Worm (Caenorhabditis elegans) whole organism, L4 larva: ENCODE measurements around the gene bckd-1A.

Experiments used
- F10B5.3 ChIP-seq: sonication (generic microtip); optimal IDR thresholded peaks from 2 replicates; lab custom pipeline; 2016; ENCODE audit warnings: mild to moderate bottlenecking, missing genetic modification characterization, missing compliant biosample characterization
- ama-1 ChIP-seq: fragments of 150-350 bp; optimal IDR thresholded peaks from 2 replicates; lab custom pipeline; 2014; ENCODE audit warnings: inconsistent platforms, mixed read lengths
- lin-39 ChIP-seq: fragments of 150-350 bp; optimal IDR thresholded peaks from 2 replicates; lab custom pipeline; 2014; ENCODE audit warnings: missing biosample characterization, missing genetic modification reagents, missing genetic modification characterization
- lsy-2 ChIP-seq, 2 experiments: fragments of 150-350 bp in 1 of 2; sonication (generic microtip) in 1 of 2; optimal IDR thresholded peaks; 2 replicates each; lab custom pipeline; 2014 to 2017; ENCODE audit warnings: missing biosample characterization in 2 of 2, missing genetic modification characterization in 2 of 2
- mdt-29 ChIP-seq: fragments of 200-800 bp; sonication (Bioruptor generic); IDR thresholded peaks from 2 replicates; pipeline ENCODE4 v1.3.6; 2022; ENCODE audit warnings: missing genetic modification reagents, missing genetic modification characterization, missing compliant biosample characterization
- mep-1 ChIP-seq: fragments of 150-350 bp; sonication (generic microtip); optimal IDR thresholded peaks from 3 replicates; lab custom pipeline; 2014; ENCODE audit warnings: missing biosample characterization, missing genetic modification characterization
- mxl-3 ChIP-seq: fragments of 200-800 bp; sonication (Bioruptor generic); optimal IDR thresholded peaks from 2 replicates; lab custom pipeline; 2018; ENCODE audit warnings: mild to moderate bottlenecking, missing genetic modification characterization, missing compliant biosample characterization
- nhr-11 ChIP-seq: fragments of 150-350 bp; optimal IDR thresholded peaks from 2 replicates; lab custom pipeline; 2014; ENCODE audit warnings: missing biosample characterization, missing genetic modification characterization
- nhr-6 ChIP-seq: fragments of 150-350 bp; optimal IDR thresholded peaks from 2 replicates; lab custom pipeline; 2014; ENCODE audit warnings: missing biosample characterization, missing genetic modification characterization
- pqm-1 ChIP-seq: sonication (generic microtip); optimal IDR thresholded peaks from 2 replicates; lab custom pipeline; 2017; ENCODE audit warnings: missing biosample characterization, missing genetic modification characterization
- unc-39 ChIP-seq: sonication (generic microtip); optimal IDR thresholded peaks from 2 replicates; lab custom pipeline; 2017; ENCODE audit warnings: missing biosample characterization, missing genetic modification characterization
- ztf-11 ChIP-seq: fragments of 150-350 bp; optimal IDR thresholded peaks from 2 replicates; lab custom pipeline; 2014; ENCODE audit warnings: missing biosample characterization, missing genetic modification characterization

ce11 chrIII:13011927-13012326, 39.6 kb upstream of the bckd-1A start:
- TF ChIP-seq ztf-11 (tag; lab: Kevin White, UChicago): no peak
- TF ChIP-seq nhr-11 (tag; lab: Kevin White, UChicago): no peak
- TF ChIP-seq ama-1 (lab: Kevin White, UChicago): no peak
- TF ChIP-seq lsy-2 (tag; optimal IDR thresholded peaks at IDR 0.05; lab: Kevin White, UChicago): no peak
- no peak for TF ChIP-seq pqm-1 (tag; lab: Kevin White, UChicago)
- TF ChIP-seq lin-39 (tag; lab: Kevin White, UChicago): no peak
- TF ChIP-seq F10B5.3 (tag; lab: Kevin White, UChicago): no peak
- TF ChIP-seq mxl-3 (GFP tag; lab: Kevin White, UChicago): no peak
- TF ChIP-seq unc-39 (tag; lab: Kevin White, UChicago): no peak
- TF ChIP-seq mep-1 (tag; lab: Kevin White, UChicago): no peak
- no peak for TF ChIP-seq nhr-6 (tag; lab: Kevin White, UChicago)
- no peak for TF ChIP-seq mdt-29 (GFP tag; lab: Robert Waterston, UW)
